Worm (Caenorhabditis elegans): ENCODE data around the gene oac-57.

oac-57 gene

ce11 chrIV:12270392-12270791 lies 37.2 kb downstream of the oac-57 start, which contains the start of gene C42C1.3:
C42C1.3 (minus strand) TSS chrIV:12270492.
- TF ChIP-seq egl-18 (GFP tag; IDR thresholded peaks at IDR 0.05) (no peak), ceh-100 (GFP tag; IDR thresholded peaks at IDR 0.05) (no peak), ztf-28 (GFP tag; IDR thresholded peaks at IDR 0.05) (no peak), C06A6.2 (GFP tag; conservative IDR thresholded peaks at IDR 0.05) (no peak), mxl-1 (tag; optimal IDR thresholded peaks at IDR 0.05) (no peak), lag-1 (GFP tag; IDR thresholded peaks at IDR 0.05) (no peak), rpc-1 (optimal IDR thresholded peaks at IDR 0.05) (no peak), rpc-1 (tag; optimal IDR thresholded peaks at IDR 0.05) (no peak), tlf-1 (GFP tag; optimal IDR thresholded peaks at IDR 0.05) (no peak), dpl-1 (GFP tag; optimal IDR thresholded peaks at IDR 0.05) (no peak), lsl-1 (GFP tag; optimal IDR thresholded peaks at IDR 0.05) (no peak), akir-1 (GFP tag; optimal IDR thresholded peaks at IDR 0.05) (no peak)

DNA sequence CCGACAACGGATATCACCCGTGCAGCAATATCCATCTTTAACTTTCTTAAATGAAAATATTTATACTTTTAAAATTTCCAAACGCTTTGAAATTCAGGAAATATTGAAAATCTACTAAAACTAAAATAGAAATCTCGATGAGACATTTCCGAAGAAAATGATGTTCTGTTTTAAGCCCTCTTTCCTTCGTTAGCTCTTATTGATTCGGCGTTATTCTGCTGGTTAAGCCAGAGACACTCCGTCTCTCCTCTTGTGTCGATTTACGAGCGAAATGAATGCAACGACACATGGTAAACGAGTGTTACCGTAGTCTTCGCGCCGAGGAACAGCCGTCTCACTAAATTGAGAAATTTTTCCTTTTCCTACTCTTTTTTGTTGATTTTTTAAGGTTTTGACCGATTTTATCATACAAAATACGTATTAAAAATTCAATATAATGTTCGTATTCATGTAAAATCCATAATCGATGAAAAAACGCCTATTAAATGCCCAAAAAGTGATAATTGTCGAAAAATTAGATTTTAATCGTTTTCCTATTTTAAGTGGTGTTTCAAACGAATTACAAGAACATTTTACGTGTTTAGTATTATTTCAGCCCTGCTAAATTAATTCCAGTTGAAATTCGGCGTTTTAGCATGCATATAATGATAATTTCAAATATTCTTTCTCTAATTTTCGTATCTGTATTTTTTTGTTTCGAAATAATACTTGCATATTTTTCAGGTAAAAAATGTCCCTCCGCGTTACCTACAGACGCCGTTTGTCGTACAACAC lies 39.2 kb downstream of the oac-57 start, which contains the start of the genes ppm-1.H and rpl-34:
TSS of gene ppm-1.H (minus strand) at position 51 of the 774 bp plus-strand sequence.
TSS of gene rpl-34 (plus strand) at position 724 of the 774 bp plus-strand sequence.
- peak; percentile 59 for TF ChIP-seq snpc-3.4 (tag; optimal IDR thresholded peaks at IDR 0.05)
- TF ChIP-seq Y53F4B.3 (GFP tag; IDR thresholded peaks at IDR 0.05) = no peak
- peak; percentile 76 for TF ChIP-seq lsl-1 (GFP tag; optimal IDR thresholded peaks at IDR 0.05)
- peak; percentile 74 for TF ChIP-seq F33H1.4 (GFP tag; IDR thresholded peaks at IDR 0.05)
- no peak for TF ChIP-seq snpc-4 (GFP tag; optimal IDR thresholded peaks at IDR 0.05)
- peak in 3 of 4 experiments; percentile 7 to 48 (median 29) for TF ChIP-seq snpc-4 (tag; optimal IDR thresholded peaks at IDR 0.05)
- TF ChIP-seq mes-4 (tag; optimal IDR thresholded peaks at IDR 0.05) = no peak
- peak in 1 of 3 experiments; percentile 46 for TF ChIP-seq lin-35 (GFP tag; optimal IDR thresholded peaks at IDR 0.05)
- TF ChIP-seq C06A6.2 (GFP tag; conservative IDR thresholded peaks at IDR 0.05) = no peak
- TF ChIP-seq attf-5 (GFP tag; optimal IDR thresholded peaks at IDR 0.05) = peak; percentile 43
- TF ChIP-seq attf-3 (GFP tag; conservative IDR thresholded peaks at IDR 0.05) = peak; percentile 40; the same call in 1 of the 2 replicates
- peak; percentile 39 for TF ChIP-seq efl-1 (GFP tag; optimal IDR thresholded peaks at IDR 0.05)
- TF ChIP-seq hmg-1.2 (GFP tag; IDR thresholded peaks at IDR 0.05) = peak; percentile 10; the same call in 1 of the 2 replicates
- TF ChIP-seq F49E8.2 (tag; optimal IDR thresholded peaks at IDR 0.05; ENCODE audit: insufficient read depth) = peak; percentile 8
- 0 out of 2 replicates have a peak, but pooled peaks have one; percentile 18 for TF ChIP-seq K11D2.4 (GFP tag; IDR thresholded peaks at IDR 0.05)
- peak; percentile 64 for TF ChIP-seq F23B12.7 (tag; optimal IDR thresholded peaks at IDR 0.05; ENCODE audit: insufficient read depth)
- TF ChIP-seq Y95B8A.8 (GFP tag; IDR thresholded peaks at IDR 0.05) = no peak
- TF ChIP-seq ceh-27 (GFP tag; optimal IDR thresholded peaks at IDR 0.05) = peak; percentile 8
- TF ChIP-seq lin-26 (GFP tag; IDR thresholded peaks at IDR 0.05) = no peak

DNA sequence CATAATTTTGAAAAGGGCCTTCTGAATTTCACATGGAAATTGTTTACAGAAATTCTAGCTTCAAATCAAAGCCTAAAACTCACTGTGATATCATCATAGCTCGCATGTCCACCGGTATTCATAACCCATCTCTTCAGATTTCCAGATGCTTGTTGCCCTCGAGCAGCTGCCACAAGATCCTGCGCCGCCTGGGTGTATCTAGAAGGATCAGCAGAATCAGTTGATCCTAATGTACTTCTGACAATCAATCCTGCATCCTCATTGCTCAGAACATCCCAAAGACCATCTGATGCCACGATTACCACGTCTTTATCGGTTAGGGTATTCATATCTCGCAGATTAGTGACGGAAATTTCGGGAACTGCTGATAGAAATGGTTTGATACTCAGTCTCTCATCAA lies 41.7 kb downstream of the oac-57 start:
- TF ChIP-seq madf-10 (tag; optimal IDR thresholded peaks at IDR 0.05) (no peak), rpc-1 (optimal IDR thresholded peaks at IDR 0.05) (no peak), rpc-1 (tag; optimal IDR thresholded peaks at IDR 0.05) (no peak)

ce11 chrIV:12261353-12261752 lies 46.3 kb downstream of the oac-57 start, which contains the start of gene sre-14:
sre-14 (minus strand) TSS chrIV:12261453.
- TF ChIP-seq dpff-1 (tag; optimal IDR thresholded peaks at IDR 0.05) (no peak), Y56A3A.18 (GFP tag; IDR thresholded peaks at IDR 0.05) (no peak), madf-6 (GFP tag; IDR thresholded peaks at IDR 0.05) (no peak), egl-18 (GFP tag; IDR thresholded peaks at IDR 0.05) (no peak), unc-130 (GFP tag; optimal IDR thresholded peaks at IDR 0.05) (no peak), B0035.1 (tag; optimal IDR thresholded peaks at IDR 0.05) (no peak), hrde-1 (tag; optimal IDR thresholded peaks at IDR 0.05; ENCODE audit: borderline replicate concordance) (no peak)

Data from whole organism, young adult.